Worm (Caenorhabditis elegans) whole organism, midembryonic: ENCODE measurements around the gene sqv-1.
A peak's percentile ranks its signal among the peaks of the same experiment; 100 is the strongest.
"Not testable (repeated sequence)": the region's sequence is repeated elsewhere in the genome, so short reads cannot be mapped to it uniquely, and the experiment has no call there.

Experiments used
- T22C8.4 ChIP-seq: fragments of 200-800 bp; sonication (Bioruptor generic); IDR thresholded peaks from 2 replicates; pipeline ENCODE4 v1.3.6; 2022; ENCODE audit warnings: missing genetic modification characterization, missing compliant biosample characterization
- cog-1 ChIP-seq: sonication (generic microtip); optimal IDR thresholded peaks from 2 replicates; lab custom pipeline; 2016; ENCODE audit warnings: missing genetic modification characterization, missing compliant biosample characterization
- flt-1 ChIP-seq: fragments of 200-800 bp; sonication (Bioruptor generic); IDR thresholded peaks from 2 replicates; pipeline ENCODE4 v1.3.6; 2022; ENCODE audit warnings: missing genetic modification characterization, missing compliant biosample characterization
- klf-2 ChIP-seq: fragments of 200-800 bp; sonication (Bioruptor generic); conservative IDR thresholded peaks from 2 replicates; pipeline ENCODE4 v1.3.6; 2022; ENCODE audit warnings: missing genetic modification reagents, missing genetic modification characterization, missing compliant biosample characterization
- med-1 ChIP-seq: sonication (generic microtip); optimal IDR thresholded peaks from 2 replicates; lab custom pipeline; 2017; ENCODE audit warnings: missing genetic modification characterization, mild to moderate bottlenecking, missing compliant biosample characterization, antibody characterized with exemption, missing genetic modification reagents; ENCODE audit not compliant: insufficient read depth
- ref-1 ChIP-seq: fragments of 200-800 bp; sonication (Bioruptor generic); conservative IDR thresholded peaks from 2 replicates; pipeline ENCODE4 v1.3.6; 2022; ENCODE audit warnings: missing genetic modification reagents, missing genetic modification characterization, missing compliant biosample characterization
- tab-1 ChIP-seq: fragments of 200-800 bp; sonication (Bioruptor generic); IDR thresholded peaks from 2 replicates; pipeline ENCODE4 v1.3.6; 2022; ENCODE audit warnings: missing genetic modification characterization, missing compliant biosample characterization
- ztf-23 ChIP-seq: fragments of 200-800 bp; sonication (Bioruptor generic); IDR thresholded peaks from 2 replicates; pipeline ENCODE4 v1.3.6; 2022; ENCODE audit warnings: missing genetic modification reagents, missing genetic modification characterization, missing compliant biosample characterization
- ztf-29 ChIP-seq: fragments of 200-800 bp; sonication (Bioruptor generic); IDR thresholded peaks from 2 replicates; pipeline ENCODE4 v1.3.6; 2022; ENCODE audit warnings: missing genetic modification reagents, missing genetic modification characterization, missing compliant biosample characterization

Gene sqv-1

DNA sequence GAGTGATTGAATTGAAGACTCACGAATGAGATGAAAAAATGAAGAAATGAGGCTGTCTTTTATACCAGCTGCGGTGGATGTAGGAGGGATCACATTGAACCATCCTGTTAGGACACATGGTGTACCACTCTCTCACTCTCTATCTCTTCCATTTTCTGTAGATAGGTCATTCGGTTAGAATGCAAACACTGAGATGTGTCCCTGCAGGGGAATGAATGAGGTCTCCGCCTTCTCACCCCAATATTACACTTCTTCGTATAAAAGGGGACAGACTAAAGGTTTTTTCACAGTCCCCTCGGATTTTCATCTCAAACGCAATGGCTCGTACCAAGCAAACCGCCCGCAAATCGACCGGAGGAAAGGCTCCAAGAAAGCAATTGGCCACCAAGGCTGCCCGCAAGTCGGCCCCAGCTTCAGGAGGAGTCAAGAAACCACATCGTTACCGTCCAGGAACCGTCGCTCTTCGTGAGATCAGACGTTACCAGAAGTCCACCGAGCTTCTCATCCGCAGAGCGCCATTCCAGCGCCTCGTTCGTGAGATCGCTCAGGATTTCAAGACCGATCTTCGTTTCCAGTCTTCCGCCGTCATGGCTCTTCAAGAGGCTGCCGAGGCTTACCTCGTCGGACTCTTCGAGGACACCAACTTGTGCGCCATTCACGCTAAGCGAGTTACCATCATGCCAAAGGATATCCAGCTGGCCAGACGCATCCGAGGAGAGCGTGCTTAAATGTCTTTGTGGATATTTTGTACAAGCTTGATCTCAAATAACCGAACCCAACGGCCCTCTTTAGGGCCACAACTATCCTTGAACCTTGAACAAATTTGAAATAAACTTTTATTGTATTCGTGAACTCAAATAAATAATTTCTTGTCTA, 26.7 kb upstream of the sqv-1 start, which contains the start of gene his-32:
his-32 (plus strand) TSS at position 318 of the 876 bp plus-strand sequence.
- peak; percentile 86 for TF ChIP-seq flt-1 (GFP tag; lab: Robert Waterston, UW)
- TF ChIP-seq cog-1 (tag; lab: Kevin White, UChicago): peak; percentile 87
- TF ChIP-seq ztf-29 (GFP tag; lab: Robert Waterston, UW): peak; percentile 14; the same call in 1 of the 2 replicates
- no peak for TF ChIP-seq ztf-23 (GFP tag; lab: Robert Waterston, UW)
- no peak for TF ChIP-seq T22C8.4 (GFP tag; lab: Robert Waterston, UW)
- TF ChIP-seq ref-1 (GFP tag; lab: Robert Waterston, UW): no peak; the same call in 1 of the 2 replicates

- TF ChIP-seq T22C8.4 (GFP tag; lab: Robert Waterston, UW): no peak
- TF ChIP-seq ztf-23 (GFP tag; lab: Robert Waterston, UW): no peak
- TF ChIP-seq med-1 (GFP tag; lab: Kevin White, UChicago): no peak
- TF ChIP-seq tab-1: no peak
Measured at ce11 chrIV:8339636-8340035, 21.3 kb upstream of the sqv-1 start, which contains the start of gene lgc-6. TSS of gene lgc-6 (plus strand) at chrIV:8339936.

DNA sequence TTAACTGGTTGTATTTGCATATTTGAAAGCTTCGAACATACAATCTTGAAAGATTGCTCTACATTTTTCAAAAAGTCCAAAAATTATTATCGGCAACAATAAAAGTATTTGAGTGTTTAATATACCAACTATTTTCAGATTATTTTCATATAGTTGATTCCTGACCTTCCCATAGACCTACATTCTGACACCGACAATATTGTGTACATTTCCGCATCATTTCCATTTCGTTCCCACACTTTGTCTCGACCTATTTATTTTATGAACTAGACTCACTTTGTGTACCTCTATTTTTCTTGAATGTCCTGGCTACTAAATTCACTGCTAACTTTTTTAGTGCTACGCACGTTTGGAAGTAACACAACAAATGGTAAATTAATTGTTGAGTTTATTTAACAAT, 18.5 kb upstream of the sqv-1 start, which contains the start of gene lgc-5:
lgc-5 (plus strand) TSS at position 301 of the 400 bp plus-strand sequence.
- TF ChIP-seq ztf-29 (GFP tag; lab: Robert Waterston, UW) (no peak), flt-1 (GFP tag; lab: Robert Waterston, UW) (no peak), cog-1 (tag; lab: Kevin White, UChicago) (no peak), ztf-23 (GFP tag; lab: Robert Waterston, UW) (no peak), klf-2 (GFP tag; lab: Robert Waterston, UW) (no peak), med-1 (GFP tag; lab: Kevin White, UChicago) (no peak), ref-1 (GFP tag; lab: Robert Waterston, UW) (no peak), tab-1 (no peak), T22C8.4 (GFP tag; lab: Robert Waterston, UW) (no peak)

DNA sequence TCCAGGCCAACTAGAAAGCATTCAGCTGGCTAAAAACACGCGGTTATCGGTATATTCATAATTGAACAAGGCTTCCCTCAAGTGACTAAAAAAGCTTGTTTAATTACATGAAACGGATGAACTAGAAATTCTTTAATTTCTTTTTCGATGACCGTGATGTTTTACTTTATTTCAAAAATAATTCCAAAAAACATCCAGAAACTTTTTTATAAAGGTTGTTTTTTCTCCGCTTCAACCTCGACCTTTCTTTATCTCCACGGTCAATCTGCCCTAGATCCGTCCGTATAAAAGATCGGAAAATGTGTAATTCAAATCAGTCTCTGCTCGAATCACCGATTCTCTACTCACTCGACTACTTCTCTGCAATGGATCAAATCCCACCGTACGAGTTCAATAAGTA, 15.4 kb upstream of the sqv-1 start, which contains the start of gene F17E9.5:
F17E9.5 (plus strand) TSS at position 301 of the 400 bp plus-strand sequence.
- TF ChIP-seq ref-1 (GFP tag; lab: Robert Waterston, UW) (no peak), flt-1 (GFP tag; lab: Robert Waterston, UW) (no peak), klf-2 (GFP tag; lab: Robert Waterston, UW) (no peak), ztf-23 (GFP tag; lab: Robert Waterston, UW) (no peak), cog-1 (tag; lab: Kevin White, UChicago) (no peak), med-1 (GFP tag; lab: Kevin White, UChicago) (no peak), T22C8.4 (GFP tag; lab: Robert Waterston, UW) (no peak), ztf-29 (GFP tag; lab: Robert Waterston, UW) (no peak), tab-1 (no peak)

- TF ChIP-seq ref-1 (GFP tag; lab: Robert Waterston, UW): no peak
- no peak for TF ChIP-seq cog-1 (tag; lab: Kevin White, UChicago)
- no peak for TF ChIP-seq T22C8.4 (GFP tag; lab: Robert Waterston, UW)
- TF ChIP-seq ztf-29 (GFP tag; lab: Robert Waterston, UW): no peak
Measured at ce11 chrIV:8347051-8347450, 13.9 kb upstream of the sqv-1 start, which contains the start of the genes F17E9.18 and F17E9.15. TSS of gene F17E9.18 (minus strand) at chrIV:8347151. TSS of gene F17E9.15 (plus strand) at chrIV:8347418.

DNA sequence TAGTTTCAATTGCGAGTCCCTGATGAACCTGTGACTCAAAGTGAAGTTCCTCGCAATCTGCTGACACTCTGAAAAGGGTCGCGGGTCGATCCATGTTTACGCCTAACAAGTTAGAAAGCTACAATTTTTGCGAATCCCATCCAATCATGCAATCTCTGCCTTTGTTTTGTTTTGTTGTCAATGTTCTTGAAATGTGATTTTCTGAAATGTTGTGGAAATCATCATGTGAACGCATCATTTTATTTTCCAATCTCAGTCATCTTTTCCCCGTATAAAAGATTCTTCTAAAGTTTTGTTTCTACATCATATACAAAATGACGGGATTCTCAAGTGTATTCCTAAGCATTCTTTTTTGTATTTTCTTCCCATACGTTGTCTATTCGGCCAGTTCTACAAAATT, 12.8 kb upstream of the sqv-1 start, which contains the start of gene F17E9.4:
F17E9.4 (plus strand) TSS at position 301 of the 400 bp plus-strand sequence.
- TF ChIP-seq ref-1 (GFP tag; lab: Robert Waterston, UW): no peak
- no peak for TF ChIP-seq ztf-29 (GFP tag; lab: Robert Waterston, UW)
- no peak for TF ChIP-seq klf-2 (GFP tag; lab: Robert Waterston, UW)
- no peak for TF ChIP-seq tab-1
- no peak for TF ChIP-seq ztf-23 (GFP tag; lab: Robert Waterston, UW)
- no peak for TF ChIP-seq cog-1 (tag; lab: Kevin White, UChicago)
- TF ChIP-seq med-1 (GFP tag; lab: Kevin White, UChicago): no peak
- TF ChIP-seq flt-1 (GFP tag; lab: Robert Waterston, UW): no peak
- no peak for TF ChIP-seq T22C8.4 (GFP tag; lab: Robert Waterston, UW)

DNA sequence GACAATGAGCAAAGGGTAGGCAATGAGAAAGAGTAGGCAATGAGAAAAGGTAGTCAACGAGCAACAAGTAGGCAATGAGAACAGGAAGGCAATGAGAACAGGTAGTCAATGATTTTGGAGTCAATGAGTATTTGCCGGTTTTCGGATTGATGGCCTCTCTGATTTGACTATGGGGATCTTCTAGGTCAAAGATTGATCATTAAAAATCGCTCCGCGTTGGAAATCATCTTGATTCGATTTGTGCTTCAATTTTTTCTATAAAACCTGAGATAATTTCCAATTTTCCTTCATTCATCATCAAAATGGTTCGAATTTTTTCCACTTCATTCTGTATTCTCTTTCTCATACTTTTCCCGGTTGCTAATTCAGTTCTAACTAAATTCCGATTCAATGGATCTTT, 8.9 kb upstream of the sqv-1 start, which contains the start of gene F17E9.16:
F17E9.16 (plus strand) TSS at position 301 of the 400 bp plus-strand sequence.
- TF ChIP-seq med-1 (GFP tag; lab: Kevin White, UChicago); ztf-23 (GFP tag; lab: Robert Waterston, UW); flt-1 (GFP tag; lab: Robert Waterston, UW): not testable (repeated sequence)

DNA sequence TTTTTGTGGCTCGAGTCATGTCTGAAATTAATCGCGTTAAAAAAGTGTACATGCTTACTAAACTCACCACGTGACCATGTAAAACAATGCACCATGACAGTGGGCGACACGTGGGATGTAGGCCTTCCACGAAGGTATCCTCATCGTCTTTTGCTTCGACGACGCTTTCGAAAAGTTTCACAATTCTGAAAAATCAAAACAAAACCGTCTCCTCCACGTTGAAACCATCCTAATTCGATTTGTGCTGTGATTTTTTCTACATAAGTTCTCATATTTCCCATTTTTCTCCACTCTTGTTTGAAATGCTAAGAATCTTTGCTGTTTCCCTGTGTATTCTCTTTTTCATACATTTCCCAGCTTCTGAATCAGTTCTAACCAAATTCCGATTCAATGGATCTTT, 6.3 kb upstream of the sqv-1 start, which contains the start of gene F17E9.3:
F17E9.3 (plus strand) TSS at position 301 of the 400 bp plus-strand sequence.
- TF ChIP-seq klf-2 (GFP tag; lab: Robert Waterston, UW) (no peak), flt-1 (GFP tag; lab: Robert Waterston, UW) (no peak), cog-1 (tag; lab: Kevin White, UChicago) (no peak), ref-1 (GFP tag; lab: Robert Waterston, UW) (no peak), T22C8.4 (GFP tag; lab: Robert Waterston, UW) (no peak), ztf-29 (GFP tag; lab: Robert Waterston, UW) (no peak), tab-1 (no peak), ztf-23 (GFP tag; lab: Robert Waterston, UW) (no peak), med-1 (GFP tag; lab: Kevin White, UChicago) (no peak)

DNA sequence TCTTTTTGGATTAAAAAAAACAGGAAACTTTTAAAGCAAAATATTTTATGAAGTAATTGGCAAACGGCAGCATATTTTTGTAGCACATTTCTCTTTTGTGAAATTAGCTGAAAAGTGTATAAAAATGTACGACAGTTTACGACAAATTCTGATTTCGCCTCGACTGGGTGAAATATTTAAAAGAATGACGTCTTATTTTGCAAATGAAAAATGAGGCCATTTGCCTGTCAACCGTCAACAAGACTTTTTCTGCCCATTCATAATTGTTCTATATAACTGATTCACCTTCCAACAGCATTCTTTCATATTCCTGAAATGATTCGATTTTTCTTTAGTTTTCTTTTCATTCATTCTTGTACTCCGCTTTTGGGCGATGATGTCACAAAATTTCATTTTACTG, 5.3 kb upstream of the sqv-1 start, which contains the start of the genes F17E9.2 and col-116:
F17E9.2 (plus strand) TSS at position 301 of the 400 bp plus-strand sequence.
col-116 (plus strand) TSS at position 315 of the 400 bp plus-strand sequence.
- TF ChIP-seq ref-1 (GFP tag; lab: Robert Waterston, UW) (no peak), flt-1 (GFP tag; lab: Robert Waterston, UW) (no peak), ztf-23 (GFP tag; lab: Robert Waterston, UW) (no peak), cog-1 (tag; lab: Kevin White, UChicago) (no peak), T22C8.4 (GFP tag; lab: Robert Waterston, UW) (no peak), tab-1 (no peak), klf-2 (GFP tag; lab: Robert Waterston, UW) (no peak), ztf-29 (GFP tag; lab: Robert Waterston, UW) (no peak), med-1 (GFP tag; lab: Kevin White, UChicago) (no peak)
